Fruit fly (Drosophila melanogaster) whole organism, prepupa: Measurements from ENCODE around the gene Nup98-96.

Source experiments
- Blimp-1 ChIP-seq: fragments of 200-800 bp; sonication (Bioruptor generic); optimal IDR thresholded peaks from 3 replicates; lab custom pipeline; 2017; ENCODE audit warnings: missing biosample characterization, missing genetic modification characterization, mild to moderate bottlenecking, moderate library complexity, missing genetic modification reagents
- CG10631 ChIP-seq: fragments of 200-800 bp; sonication (Bioruptor generic); optimal IDR thresholded peaks from 2 replicates; lab custom pipeline; 2016; ENCODE audit warnings: missing biosample characterization, missing genetic modification characterization
- CG10669 ChIP-seq: fragments of 200-800 bp; sonication (Bioruptor generic); optimal IDR thresholded peaks from 3 replicates; lab custom pipeline; 2018; ENCODE audit warnings: missing biosample characterization, mild to moderate bottlenecking, missing genetic modification characterization, moderate library complexity
- CG11294 ChIP-seq: fragments of 200-800 bp; sonication (Bioruptor generic); IDR thresholded peaks from 2 replicates; pipeline ENCODE4 v1.3.6; 2022; ENCODE audit warnings: missing biosample characterization, missing genetic modification characterization
- CG11902 ChIP-seq: fragments of 200-800 bp; sonication (Bioruptor generic); optimal IDR thresholded peaks from 3 replicates; lab custom pipeline; 2016; ENCODE audit warnings: missing biosample characterization, missing genetic modification characterization
- CG15336 ChIP-seq: fragments of 200-800 bp; sonication (Bioruptor generic); IDR thresholded peaks from 2 replicates; pipeline ENCODE4 v1.3.6; 2022; ENCODE audit warnings: missing biosample characterization, missing genetic modification characterization
- CG1621 ChIP-seq: fragments of 200-800 bp; sonication (Bioruptor generic); optimal IDR thresholded peaks from 3 replicates; lab custom pipeline; 2018; ENCODE audit warnings: missing biosample characterization, mild to moderate bottlenecking, missing genetic modification characterization
- CG16779 ChIP-seq: fragments of 200-800 bp; sonication (Bioruptor generic); optimal IDR thresholded peaks from 3 replicates; lab custom pipeline; 2017; ENCODE audit warnings: missing biosample characterization, mild to moderate bottlenecking, missing genetic modification characterization
- CG3032 ChIP-seq: fragments of 200-800 bp; optimal IDR thresholded peaks from 2 replicates; lab custom pipeline; 2019; ENCODE audit warnings: missing biosample characterization, mild to moderate bottlenecking, missing genetic modification characterization, moderate library complexity
- CG32006 ChIP-seq: fragments of 200-800 bp; sonication (Bioruptor generic); optimal IDR thresholded peaks from 3 replicates; lab custom pipeline; 2017; ENCODE audit warnings: missing biosample characterization, mild to moderate bottlenecking, missing genetic modification characterization
- CG34406 ChIP-seq: fragments of 200-800 bp; sonication (Bioruptor generic); optimal IDR thresholded peaks from 3 replicates; lab custom pipeline; 2016; ENCODE audit warnings: missing biosample characterization, missing genetic modification characterization
- CG3919 ChIP-seq: fragments of 200-800 bp; sonication (Bioruptor generic); optimal IDR thresholded peaks from 3 replicates; lab custom pipeline; 2016; ENCODE audit warnings: missing biosample characterization, missing genetic modification characterization
- CG4318 ChIP-seq: fragments of 200-800 bp; sonication (Bioruptor generic); optimal IDR thresholded peaks from 3 replicates; lab custom pipeline; 2017; ENCODE audit warnings: missing biosample characterization, mild to moderate bottlenecking, missing genetic modification characterization
- CG6163 ChIP-seq: fragments of 200-800 bp; sonication (Bioruptor generic); IDR thresholded peaks from 3 replicates; pipeline ENCODE4 v1.3.6; 2022; ENCODE audit warnings: missing biosample characterization, missing genetic modification characterization
- CG6808 ChIP-seq: fragments of 200-800 bp; sonication (Bioruptor generic); optimal IDR thresholded peaks from 3 replicates; lab custom pipeline; 2017; ENCODE audit warnings: missing biosample characterization, missing genetic modification characterization, mild to moderate bottlenecking, moderate library complexity, missing genetic modification reagents
- CG6854 ChIP-seq: fragments of 200-800 bp; sonication (Bioruptor generic); optimal IDR thresholded peaks from 2 replicates; lab custom pipeline; 2017; ENCODE audit warnings: missing biosample characterization, mild to moderate bottlenecking, missing genetic modification characterization
- CG8119 ChIP-seq: fragments of 200-800 bp; sonication (Bioruptor generic); IDR thresholded peaks from 3 replicates; pipeline ENCODE4 v1.3.6; 2022; ENCODE audit warnings: missing biosample characterization, missing genetic modification characterization
- CG8319 ChIP-seq: fragments of 200-800 bp; sonication (Bioruptor generic); optimal IDR thresholded peaks from 3 replicates; lab custom pipeline; 2016; ENCODE audit warnings: missing biosample characterization, missing genetic modification characterization
- CG8632 ChIP-seq: fragments of 200-800 bp; sonication (Bioruptor generic); optimal IDR thresholded peaks from 3 replicates; lab custom pipeline; 2016; ENCODE audit warnings: missing biosample characterization, missing genetic modification characterization
- CG9139 ChIP-seq: fragments of 200-800 bp; sonication (Bioruptor generic); optimal IDR thresholded peaks from 3 replicates; lab custom pipeline; 2017; ENCODE audit warnings: missing biosample characterization, mild to moderate bottlenecking, missing genetic modification characterization
- Eip75B ChIP-seq: fragments of 200-800 bp; sonication (Bioruptor generic); optimal IDR thresholded peaks from 3 replicates; lab custom pipeline; 2016; ENCODE audit warnings: missing biosample characterization, missing genetic modification characterization
- Eip78C ChIP-seq: fragments of 200-800 bp; sonication (Bioruptor generic); peaks from one replicate; lab custom pipeline; 2016; ENCODE audit warnings: missing biosample characterization, missing genetic modification characterization
- Ets21C ChIP-seq: fragments of 200-800 bp; sonication (Bioruptor generic); optimal IDR thresholded peaks from 3 replicates; lab custom pipeline; 2016; ENCODE audit warnings: missing biosample characterization, missing genetic modification characterization
- Ets96B ChIP-seq: fragments of 200-800 bp; optimal IDR thresholded peaks from 2 replicates; lab custom pipeline; 2019; ENCODE audit warnings: missing biosample characterization, mild to moderate bottlenecking, missing genetic modification characterization, moderate library complexity
- Gug ChIP-seq: fragments of 200-800 bp; sonication (Bioruptor generic); IDR thresholded peaks from 2 replicates; pipeline ENCODE4 v1.3.6; 2022; ENCODE audit warnings: missing biosample characterization, missing genetic modification characterization
- Hr38 ChIP-seq: sonication (Bioruptor generic); optimal IDR thresholded peaks from 2 replicates; lab custom pipeline; 2016; ENCODE audit warnings: missing biosample characterization, missing genetic modification characterization
- Hr39 ChIP-seq: fragments of 200-800 bp; sonication (Bioruptor generic); optimal IDR thresholded peaks from 2 replicates; lab custom pipeline; 2016; ENCODE audit warnings: missing biosample characterization, missing genetic modification characterization
- Hr4 ChIP-seq: fragments of 200-800 bp; sonication (Bioruptor generic); optimal IDR thresholded peaks from 3 replicates; lab custom pipeline; 2016; ENCODE audit warnings: missing biosample characterization, missing genetic modification characterization
- Lpt ChIP-seq: fragments of 200-800 bp; sonication (Bioruptor generic); optimal IDR thresholded peaks from 3 replicates; lab custom pipeline; 2016; ENCODE audit warnings: missing biosample characterization, missing genetic modification characterization
- Met ChIP-seq: fragments of 200-800 bp; sonication (Bioruptor generic); optimal IDR thresholded peaks from 3 replicates; lab custom pipeline; 2016; ENCODE audit warnings: missing biosample characterization, missing genetic modification characterization
- OdsH ChIP-seq: fragments of 200-800 bp; sonication (Bioruptor generic); optimal IDR thresholded peaks from 3 replicates; lab custom pipeline; 2016; ENCODE audit warnings: missing biosample characterization, missing genetic modification characterization
- Smox ChIP-seq: fragments of 200-800 bp; sonication (Bioruptor generic); optimal IDR thresholded peaks from 3 replicates; lab custom pipeline; 2016; ENCODE audit warnings: missing biosample characterization, missing genetic modification characterization
- acj6 ChIP-seq: fragments of 200-800 bp; sonication (Bioruptor generic); optimal IDR thresholded peaks from 3 replicates; lab custom pipeline; 2016; ENCODE audit warnings: missing biosample characterization, missing genetic modification characterization
- cyc ChIP-seq: fragments of 200-800 bp; sonication (Bioruptor generic); optimal IDR thresholded peaks from 3 replicates; lab custom pipeline; 2016; ENCODE audit warnings: missing biosample characterization, missing genetic modification characterization
- dsx ChIP-seq: fragments of 200-800 bp; optimal IDR thresholded peaks from 3 replicates; lab custom pipeline; 2019; ENCODE audit warnings: missing biosample characterization, mild to moderate bottlenecking, missing genetic modification characterization, moderate library complexity; ENCODE audit not compliant: poor library complexity, severe bottlenecking
- esn ChIP-seq: fragments of 200-800 bp; sonication (Bioruptor generic); optimal IDR thresholded peaks from 2 replicates; lab custom pipeline; 2016; ENCODE audit warnings: missing biosample characterization, mild to moderate bottlenecking, missing genetic modification characterization, moderate library complexity
- fd59A ChIP-seq: fragments of 200-800 bp; sonication (Bioruptor generic); optimal IDR thresholded peaks from 2 replicates; lab custom pipeline; 2017; ENCODE audit warnings: missing biosample characterization, mild to moderate bottlenecking, missing genetic modification characterization, missing genetic modification reagents
- fd85E ChIP-seq: fragments of 200-800 bp; sonication (Bioruptor generic); optimal IDR thresholded peaks from 3 replicates; lab custom pipeline; 2016; ENCODE audit warnings: missing biosample characterization, missing genetic modification characterization
- pdm3 ChIP-seq: fragments of 200-800 bp; sonication (Bioruptor generic); optimal IDR thresholded peaks from 3 replicates; lab custom pipeline; 2016; ENCODE audit warnings: missing biosample characterization, missing genetic modification characterization
- salr ChIP-seq, 2 experiments: fragments of 200-800 bp; sonication (Bioruptor generic); optimal IDR thresholded peaks; 3 replicates each; lab custom pipeline; 2016 to 2018; ENCODE audit warnings: missing biosample characterization in 2 of 2, missing genetic modification characterization in 2 of 2, mild to moderate bottlenecking in 1 of 2
- spab ChIP-seq: fragments of 200-800 bp; sonication (Bioruptor generic); optimal IDR thresholded peaks from 2 replicates; lab custom pipeline; 2017; ENCODE audit warnings: missing biosample characterization, mild to moderate bottlenecking, missing genetic modification characterization, missing genetic modification reagents
- ss ChIP-seq, 2 experiments: fragments of 200-800 bp; sonication (Bioruptor generic); optimal IDR thresholded peaks; 2 replicates in 1 of 2; 3 replicates in 1 of 2; lab custom pipeline; 2017 to 2018; ENCODE audit warnings: mild to moderate bottlenecking in 2 of 2, missing biosample characterization in 2 of 2, missing genetic modification characterization in 2 of 2, moderate library complexity in 1 of 2
- svp ChIP-seq: fragments of 200-800 bp; sonication (Bioruptor generic); peaks from one replicate; lab custom pipeline; 2016; ENCODE audit warnings: missing biosample characterization, missing genetic modification characterization
- topi ChIP-seq: fragments of 200-800 bp; sonication (Bioruptor generic); optimal IDR thresholded peaks from 3 replicates; lab custom pipeline; 2016; ENCODE audit warnings: missing biosample characterization, missing genetic modification characterization
- vri ChIP-seq: fragments of 200-800 bp; sonication (Bioruptor generic); optimal IDR thresholded peaks from 3 replicates; lab custom pipeline; 2016; ENCODE audit warnings: missing biosample characterization, mild to moderate bottlenecking, missing genetic modification characterization

Gene Nup98-96

dm6 chr3R:23732533-23732932, 48.9 kb downstream of the Nup98-96 start:
- TF ChIP-seq dsx (GFP tag; lab: Kevin White, UChicago) (no peak), fd59A (no peak), Hr39 (GFP tag; lab: Kevin White, UChicago) (no peak), CG11902 (GFP tag; lab: Kevin White, UChicago) (no peak), CG3919 (no peak), CG1621 (no peak), CG16779 (tag; lab: Kevin White, UChicago) (no peak), Hr4 (GFP tag; lab: Kevin White, UChicago) (no peak), CG6163 (GFP tag; lab: Robert Waterston, UW) (no peak), CG10631 (GFP tag; lab: Kevin White, UChicago) (no peak)

- peak; percentile 74 for TF ChIP-seq svp (GFP tag; lab: Kevin White, UChicago)
- no peak for TF ChIP-seq Lpt
- no peak for TF ChIP-seq topi
- no peak for TF ChIP-seq CG8632
- TF ChIP-seq Hr39 (GFP tag; lab: Kevin White, UChicago) = no peak
- TF ChIP-seq dsx (GFP tag; lab: Kevin White, UChicago) = no peak
These were observed 51.0 kb downstream of the Nup98-96 start for dm6 chr3R:23730472-23730801.

dm6 chr3R:23729632-23730471, 51.6 kb downstream of the Nup98-96 start:
- TF ChIP-seq dsx (GFP tag; lab: Kevin White, UChicago) = peak; percentile 52
- peak; percentile 14 for TF ChIP-seq esn (GFP tag; lab: Kevin White, UChicago)
- TF ChIP-seq acj6 (GFP tag; lab: Kevin White, UChicago) = no peak
- no peak for TF ChIP-seq Ets21C (GFP tag; lab: Kevin White, UChicago)
- TF ChIP-seq CG15336 (GFP tag; lab: Robert Waterston, UW) = peak; percentile 42; the same call in 1 of the 2 replicates
- TF ChIP-seq CG8319 (GFP tag; lab: Kevin White, UChicago) = no peak
- no peak for TF ChIP-seq Gug (GFP tag; lab: Robert Waterston, UW)
- TF ChIP-seq Eip78C (GFP tag; lab: Kevin White, UChicago) = peak; percentile 84
- peak; percentile 70 for TF ChIP-seq CG6854 (GFP tag; lab: Kevin White, UChicago)
- peak; percentile 59 for TF ChIP-seq Eip75B
- no peak for TF ChIP-seq Hr38 (GFP tag; lab: Kevin White, UChicago)
- no peak for TF ChIP-seq topi
- no peak for TF ChIP-seq fd85E (GFP tag; lab: Kevin White, UChicago)
- no peak for TF ChIP-seq Met (GFP tag; lab: Kevin White, UChicago)
- peak; percentile 59 to 67 for TF ChIP-seq ss (GFP tag; optimal IDR thresholded peaks at IDR 0.05; lab: Kevin White, UChicago)
- TF ChIP-seq Ets96B (tag; lab: Kevin White, UChicago) = no peak
- TF ChIP-seq vri (GFP tag; lab: Kevin White, UChicago) = peak; percentile 59
- TF ChIP-seq CG10669 (GFP tag; lab: Kevin White, UChicago) = no peak
- no peak for TF ChIP-seq CG11294 (GFP tag; lab: Robert Waterston, UW)
- no peak for TF ChIP-seq salr (GFP tag; optimal IDR thresholded peaks at IDR 0.05; lab: Kevin White, UChicago)
- no peak for TF ChIP-seq Smox (GFP tag; lab: Kevin White, UChicago)
- peak; percentile 40; the same call in 1 of the 3 replicates for TF ChIP-seq CG6163 (GFP tag; lab: Robert Waterston, UW)
- TF ChIP-seq pdm3 (GFP tag; lab: Kevin White, UChicago) = no peak
- no peak for TF ChIP-seq CG3032
- TF ChIP-seq OdsH (GFP tag; lab: Kevin White, UChicago) = no peak
- peak; percentile 63 for TF ChIP-seq CG6808 (GFP tag; lab: Kevin White, UChicago)
- peak; percentile 37; the same call in 2 of the 3 replicates for TF ChIP-seq CG8119 (GFP tag; lab: Robert Waterston, UW)
- no peak for TF ChIP-seq fd59A
- TF ChIP-seq CG10631 (GFP tag; lab: Kevin White, UChicago) = no peak
- peak; percentile 15 for TF ChIP-seq spab
- TF ChIP-seq CG9139 (GFP tag; lab: Kevin White, UChicago) = peak; percentile 38
- peak; percentile 26 for TF ChIP-seq Lpt
- TF ChIP-seq CG4318 (GFP tag; lab: Kevin White, UChicago) = no peak
- TF ChIP-seq Hr4 (GFP tag; lab: Kevin White, UChicago) = no peak
- TF ChIP-seq CG34406 = no peak
- peak; percentile 25 for TF ChIP-seq CG3919
- peak; percentile 72 for TF ChIP-seq Blimp-1 (GFP tag; lab: Kevin White, UChicago)
- TF ChIP-seq cyc (GFP tag; lab: Kevin White, UChicago) = no peak
- peak; percentile 22 for TF ChIP-seq CG32006 (GFP tag; lab: Kevin White, UChicago)
- TF ChIP-seq CG8632 = no peak
